Fruit fly (Drosophila melanogaster) whole organism, prepupa: Measurements from ENCODE around the gene CG31633.

Experiments used
- CG10631 ChIP-seq: fragments of 200-800 bp; sonication (Bioruptor generic); optimal IDR thresholded peaks from 2 replicates; lab custom pipeline; 2016; ENCODE audit warnings: missing biosample characterization, missing genetic modification characterization
- CG6163 ChIP-seq: fragments of 200-800 bp; sonication (Bioruptor generic); IDR thresholded peaks from 3 replicates; pipeline ENCODE4 v1.3.6; 2022; ENCODE audit warnings: missing biosample characterization, missing genetic modification characterization
- CG6276 ChIP-seq: fragments of 200-800 bp; sonication (Bioruptor generic); optimal IDR thresholded peaks from 2 replicates; lab custom pipeline; 2017; ENCODE audit warnings: missing biosample characterization, mild to moderate bottlenecking, missing genetic modification characterization
- CG6792 ChIP-seq: fragments of 200-800 bp; sonication (Bioruptor generic); optimal IDR thresholded peaks from 3 replicates; lab custom pipeline; 2016; ENCODE audit warnings: missing biosample characterization, missing genetic modification characterization
- CG7368 ChIP-seq: fragments of 200-800 bp; sonication (Bioruptor generic); optimal IDR thresholded peaks from 3 replicates; lab custom pipeline; 2016; ENCODE audit warnings: missing biosample characterization, missing genetic modification characterization
- Eip75B ChIP-seq: fragments of 200-800 bp; sonication (Bioruptor generic); optimal IDR thresholded peaks from 3 replicates; lab custom pipeline; 2016; ENCODE audit warnings: missing biosample characterization, missing genetic modification characterization
- dac ChIP-seq: fragments of 200-800 bp; sonication (Bioruptor generic); optimal IDR thresholded peaks from 2 replicates; lab custom pipeline; 2017; ENCODE audit warnings: missing biosample characterization, mild to moderate bottlenecking, missing genetic modification characterization
- pdm3 ChIP-seq: fragments of 200-800 bp; sonication (Bioruptor generic); optimal IDR thresholded peaks from 3 replicates; lab custom pipeline; 2016; ENCODE audit warnings: missing biosample characterization, missing genetic modification characterization
- spab ChIP-seq: fragments of 200-800 bp; sonication (Bioruptor generic); optimal IDR thresholded peaks from 2 replicates; lab custom pipeline; 2017; ENCODE audit warnings: missing biosample characterization, mild to moderate bottlenecking, missing genetic modification characterization, missing genetic modification reagents
- vri ChIP-seq: fragments of 200-800 bp; sonication (Bioruptor generic); optimal IDR thresholded peaks from 3 replicates; lab custom pipeline; 2016; ENCODE audit warnings: missing biosample characterization, mild to moderate bottlenecking, missing genetic modification characterization

DNA sequence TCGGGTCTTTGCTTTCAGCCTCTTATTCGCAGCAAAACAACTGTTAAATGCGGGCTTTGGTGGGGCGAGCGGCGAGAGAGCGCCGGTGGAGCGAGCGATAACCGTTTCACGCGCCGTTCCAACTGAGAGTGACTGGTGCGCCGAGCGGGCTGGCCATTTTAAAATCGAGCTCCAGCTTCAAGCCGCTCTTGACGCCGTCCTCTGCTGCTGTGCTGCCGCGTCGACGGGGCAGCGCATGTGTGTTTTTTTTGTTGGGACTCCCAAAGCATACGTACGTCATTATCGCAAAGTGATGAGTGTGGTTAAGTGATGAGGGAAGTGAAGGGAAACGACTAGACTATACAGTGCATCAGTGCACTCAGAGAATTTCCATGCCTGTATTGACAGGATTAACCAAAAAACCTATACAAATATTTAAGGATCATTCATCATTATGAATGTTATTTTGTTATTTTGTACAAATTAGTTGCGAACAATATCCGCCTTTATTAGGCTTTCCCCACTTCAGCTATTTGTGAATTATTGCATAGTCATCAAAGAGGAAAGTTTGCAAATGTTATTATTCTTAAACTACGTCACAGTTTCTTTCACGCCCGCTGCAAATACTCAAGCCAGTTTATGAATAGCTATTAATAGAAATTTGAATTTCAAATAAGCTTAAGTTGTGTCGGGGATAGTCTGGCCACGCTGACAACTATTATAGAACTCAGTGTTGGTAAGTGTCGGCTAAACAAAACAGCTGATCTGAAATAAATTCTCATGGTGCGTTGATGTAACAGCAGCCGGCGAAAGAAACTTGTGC lies 17.3 kb upstream of the CG31633 start, which contains the start of gene Spn27A:
- TF ChIP-seq CG6276 (no peak), spab (GFP tag; lab: Kevin White, UChicago) (no peak), CG6792 (GFP tag; lab: Kevin White, UChicago) (peak; percentile 65), CG6163 (GFP tag; lab: Robert Waterston, UW) (no peak; the same call in 2 of the 3 replicates), vri (GFP tag; lab: Kevin White, UChicago) (peak; percentile 83), CG10631 (GFP tag; lab: Kevin White, UChicago) (no peak), dac (GFP tag; lab: Kevin White, UChicago) (peak; percentile 52), Eip75B (GFP tag; lab: Kevin White, UChicago) (no peak), CG7368 (GFP tag; lab: Kevin White, UChicago) (no peak), pdm3 (no peak)
